Fruit fly (Drosophila melanogaster) whole organism, prepupa: ENCODE measurements around the gene Tbca.

ENCODE experiments used
- Blimp-1 ChIP-seq: fragments of 200-800 bp; sonication (Bioruptor generic); optimal IDR thresholded peaks from 3 replicates; lab custom pipeline; 2017; ENCODE audit warnings: missing biosample characterization, missing genetic modification characterization, mild to moderate bottlenecking, moderate library complexity, missing genetic modification reagents
- CG10631 ChIP-seq: fragments of 200-800 bp; sonication (Bioruptor generic); optimal IDR thresholded peaks from 2 replicates; lab custom pipeline; 2016; ENCODE audit warnings: missing biosample characterization, missing genetic modification characterization
- CG10669 ChIP-seq: fragments of 200-800 bp; sonication (Bioruptor generic); optimal IDR thresholded peaks from 3 replicates; lab custom pipeline; 2018; ENCODE audit warnings: missing biosample characterization, mild to moderate bottlenecking, missing genetic modification characterization, moderate library complexity
- CG11294 ChIP-seq: fragments of 200-800 bp; sonication (Bioruptor generic); IDR thresholded peaks from 2 replicates; pipeline ENCODE4 v1.3.6; 2022; ENCODE audit warnings: missing biosample characterization, missing genetic modification characterization
- CG11762 ChIP-seq: fragments of 200-800 bp; sonication (Bioruptor generic); optimal IDR thresholded peaks from 3 replicates; lab custom pipeline; 2016; ENCODE audit warnings: missing biosample characterization, missing genetic modification characterization; ENCODE audit not compliant: insufficient read depth
- CG11902 ChIP-seq: fragments of 200-800 bp; sonication (Bioruptor generic); optimal IDR thresholded peaks from 3 replicates; lab custom pipeline; 2016; ENCODE audit warnings: missing biosample characterization, missing genetic modification characterization
- CG1621 ChIP-seq: fragments of 200-800 bp; sonication (Bioruptor generic); optimal IDR thresholded peaks from 3 replicates; lab custom pipeline; 2018; ENCODE audit warnings: missing biosample characterization, mild to moderate bottlenecking, missing genetic modification characterization
- CG3032 ChIP-seq: fragments of 200-800 bp; optimal IDR thresholded peaks from 2 replicates; lab custom pipeline; 2019; ENCODE audit warnings: missing biosample characterization, mild to moderate bottlenecking, missing genetic modification characterization, moderate library complexity
- CG31627 ChIP-seq: fragments of 200-800 bp; sonication (Bioruptor generic); optimal IDR thresholded peaks from 3 replicates; lab custom pipeline; 2016; ENCODE audit warnings: missing biosample characterization, missing genetic modification characterization
- CG32006 ChIP-seq: fragments of 200-800 bp; sonication (Bioruptor generic); optimal IDR thresholded peaks from 3 replicates; lab custom pipeline; 2017; ENCODE audit warnings: missing biosample characterization, mild to moderate bottlenecking, missing genetic modification characterization
- CG34406 ChIP-seq: fragments of 200-800 bp; sonication (Bioruptor generic); optimal IDR thresholded peaks from 3 replicates; lab custom pipeline; 2016; ENCODE audit warnings: missing biosample characterization, missing genetic modification characterization
- CG6276 ChIP-seq: fragments of 200-800 bp; sonication (Bioruptor generic); optimal IDR thresholded peaks from 2 replicates; lab custom pipeline; 2017; ENCODE audit warnings: missing biosample characterization, mild to moderate bottlenecking, missing genetic modification characterization
- CG6792 ChIP-seq: fragments of 200-800 bp; sonication (Bioruptor generic); optimal IDR thresholded peaks from 3 replicates; lab custom pipeline; 2016; ENCODE audit warnings: missing biosample characterization, missing genetic modification characterization
- CG6808 ChIP-seq: fragments of 200-800 bp; sonication (Bioruptor generic); optimal IDR thresholded peaks from 3 replicates; lab custom pipeline; 2017; ENCODE audit warnings: missing biosample characterization, missing genetic modification characterization, mild to moderate bottlenecking, moderate library complexity, missing genetic modification reagents
- CG6854 ChIP-seq: fragments of 200-800 bp; sonication (Bioruptor generic); optimal IDR thresholded peaks from 2 replicates; lab custom pipeline; 2017; ENCODE audit warnings: missing biosample characterization, mild to moderate bottlenecking, missing genetic modification characterization
- CG7368 ChIP-seq: fragments of 200-800 bp; sonication (Bioruptor generic); optimal IDR thresholded peaks from 3 replicates; lab custom pipeline; 2016; ENCODE audit warnings: missing biosample characterization, missing genetic modification characterization
- CG8632 ChIP-seq: fragments of 200-800 bp; sonication (Bioruptor generic); optimal IDR thresholded peaks from 3 replicates; lab custom pipeline; 2016; ENCODE audit warnings: missing biosample characterization, missing genetic modification characterization
- CG9139 ChIP-seq: fragments of 200-800 bp; sonication (Bioruptor generic); optimal IDR thresholded peaks from 3 replicates; lab custom pipeline; 2017; ENCODE audit warnings: missing biosample characterization, mild to moderate bottlenecking, missing genetic modification characterization
- Eip78C ChIP-seq: fragments of 200-800 bp; sonication (Bioruptor generic); peaks from one replicate; lab custom pipeline; 2016; ENCODE audit warnings: missing biosample characterization, missing genetic modification characterization
- Eip93F ChIP-seq: fragments of 200-800 bp; sonication (Bioruptor generic); optimal IDR thresholded peaks from 2 replicates; lab custom pipeline; 2016; ENCODE audit warnings: missing biosample characterization, mild to moderate bottlenecking, missing genetic modification characterization
- Ets21C ChIP-seq: fragments of 200-800 bp; sonication (Bioruptor generic); optimal IDR thresholded peaks from 3 replicates; lab custom pipeline; 2016; ENCODE audit warnings: missing biosample characterization, missing genetic modification characterization
- Ets96B ChIP-seq: fragments of 200-800 bp; optimal IDR thresholded peaks from 2 replicates; lab custom pipeline; 2019; ENCODE audit warnings: missing biosample characterization, mild to moderate bottlenecking, missing genetic modification characterization, moderate library complexity
- Gug ChIP-seq: fragments of 200-800 bp; sonication (Bioruptor generic); IDR thresholded peaks from 2 replicates; pipeline ENCODE4 v1.3.6; 2022; ENCODE audit warnings: missing biosample characterization, missing genetic modification characterization
- Hr38 ChIP-seq: sonication (Bioruptor generic); optimal IDR thresholded peaks from 2 replicates; lab custom pipeline; 2016; ENCODE audit warnings: missing biosample characterization, missing genetic modification characterization
- Hr4 ChIP-seq: fragments of 200-800 bp; sonication (Bioruptor generic); optimal IDR thresholded peaks from 3 replicates; lab custom pipeline; 2016; ENCODE audit warnings: missing biosample characterization, missing genetic modification characterization
- Lpt ChIP-seq: fragments of 200-800 bp; sonication (Bioruptor generic); optimal IDR thresholded peaks from 3 replicates; lab custom pipeline; 2016; ENCODE audit warnings: missing biosample characterization, missing genetic modification characterization
- Met ChIP-seq: fragments of 200-800 bp; sonication (Bioruptor generic); optimal IDR thresholded peaks from 3 replicates; lab custom pipeline; 2016; ENCODE audit warnings: missing biosample characterization, missing genetic modification characterization
- OdsH ChIP-seq: fragments of 200-800 bp; sonication (Bioruptor generic); optimal IDR thresholded peaks from 3 replicates; lab custom pipeline; 2016; ENCODE audit warnings: missing biosample characterization, missing genetic modification characterization
- Smox ChIP-seq: fragments of 200-800 bp; sonication (Bioruptor generic); optimal IDR thresholded peaks from 3 replicates; lab custom pipeline; 2016; ENCODE audit warnings: missing biosample characterization, missing genetic modification characterization
- Sox15 ChIP-seq: fragments of 200-800 bp; sonication (Bioruptor generic); optimal IDR thresholded peaks from 3 replicates; lab custom pipeline; 2016; ENCODE audit warnings: missing biosample characterization, missing genetic modification characterization
- achi ChIP-seq: fragments of 200-800 bp; sonication (Bioruptor generic); optimal IDR thresholded peaks from 3 replicates; lab custom pipeline; 2016; ENCODE audit warnings: missing biosample characterization, missing genetic modification characterization
- acj6 ChIP-seq: fragments of 200-800 bp; sonication (Bioruptor generic); optimal IDR thresholded peaks from 3 replicates; lab custom pipeline; 2016; ENCODE audit warnings: missing biosample characterization, missing genetic modification characterization
- dsx ChIP-seq: fragments of 200-800 bp; optimal IDR thresholded peaks from 3 replicates; lab custom pipeline; 2019; ENCODE audit warnings: missing biosample characterization, mild to moderate bottlenecking, missing genetic modification characterization, moderate library complexity; ENCODE audit not compliant: poor library complexity, severe bottlenecking
- esn ChIP-seq: fragments of 200-800 bp; sonication (Bioruptor generic); optimal IDR thresholded peaks from 2 replicates; lab custom pipeline; 2016; ENCODE audit warnings: missing biosample characterization, mild to moderate bottlenecking, missing genetic modification characterization, moderate library complexity
- fd59A ChIP-seq: fragments of 200-800 bp; sonication (Bioruptor generic); optimal IDR thresholded peaks from 2 replicates; lab custom pipeline; 2017; ENCODE audit warnings: missing biosample characterization, mild to moderate bottlenecking, missing genetic modification characterization, missing genetic modification reagents
- fd85E ChIP-seq: fragments of 200-800 bp; sonication (Bioruptor generic); optimal IDR thresholded peaks from 3 replicates; lab custom pipeline; 2016; ENCODE audit warnings: missing biosample characterization, missing genetic modification characterization
- fkh ChIP-seq: fragments of 200-800 bp; sonication (Bioruptor generic); optimal IDR thresholded peaks from 3 replicates; lab custom pipeline; 2017; ENCODE audit warnings: missing biosample characterization, mild to moderate bottlenecking, missing genetic modification characterization, moderate library complexity
- lz ChIP-seq: fragments of 200-800 bp; sonication (Bioruptor generic); optimal IDR thresholded peaks from 3 replicates; lab custom pipeline; 2016; ENCODE audit warnings: missing biosample characterization, missing genetic modification characterization
- net ChIP-seq: fragments of 200-800 bp; sonication (Bioruptor generic); optimal IDR thresholded peaks from 3 replicates; lab custom pipeline; 2016; ENCODE audit warnings: missing biosample characterization, missing genetic modification characterization
- pdm3 ChIP-seq: fragments of 200-800 bp; sonication (Bioruptor generic); optimal IDR thresholded peaks from 3 replicates; lab custom pipeline; 2016; ENCODE audit warnings: missing biosample characterization, missing genetic modification characterization
- salr ChIP-seq, 2 experiments: fragments of 200-800 bp; sonication (Bioruptor generic); optimal IDR thresholded peaks; 3 replicates each; lab custom pipeline; 2016 to 2018; ENCODE audit warnings: missing biosample characterization in 2 of 2, missing genetic modification characterization in 2 of 2, mild to moderate bottlenecking in 1 of 2
- spab ChIP-seq: fragments of 200-800 bp; sonication (Bioruptor generic); optimal IDR thresholded peaks from 2 replicates; lab custom pipeline; 2017; ENCODE audit warnings: missing biosample characterization, mild to moderate bottlenecking, missing genetic modification characterization, missing genetic modification reagents
- ss ChIP-seq, 2 experiments: fragments of 200-800 bp; sonication (Bioruptor generic); optimal IDR thresholded peaks; 2 replicates in 1 of 2; 3 replicates in 1 of 2; lab custom pipeline; 2017 to 2018; ENCODE audit warnings: mild to moderate bottlenecking in 2 of 2, missing biosample characterization in 2 of 2, missing genetic modification characterization in 2 of 2, moderate library complexity in 1 of 2
- svp ChIP-seq: fragments of 200-800 bp; sonication (Bioruptor generic); peaks from one replicate; lab custom pipeline; 2016; ENCODE audit warnings: missing biosample characterization, missing genetic modification characterization
- topi ChIP-seq: fragments of 200-800 bp; sonication (Bioruptor generic); optimal IDR thresholded peaks from 3 replicates; lab custom pipeline; 2016; ENCODE audit warnings: missing biosample characterization, missing genetic modification characterization
- vri ChIP-seq: fragments of 200-800 bp; sonication (Bioruptor generic); optimal IDR thresholded peaks from 3 replicates; lab custom pipeline; 2016; ENCODE audit warnings: missing biosample characterization, mild to moderate bottlenecking, missing genetic modification characterization

Gene Tbca

DNA sequence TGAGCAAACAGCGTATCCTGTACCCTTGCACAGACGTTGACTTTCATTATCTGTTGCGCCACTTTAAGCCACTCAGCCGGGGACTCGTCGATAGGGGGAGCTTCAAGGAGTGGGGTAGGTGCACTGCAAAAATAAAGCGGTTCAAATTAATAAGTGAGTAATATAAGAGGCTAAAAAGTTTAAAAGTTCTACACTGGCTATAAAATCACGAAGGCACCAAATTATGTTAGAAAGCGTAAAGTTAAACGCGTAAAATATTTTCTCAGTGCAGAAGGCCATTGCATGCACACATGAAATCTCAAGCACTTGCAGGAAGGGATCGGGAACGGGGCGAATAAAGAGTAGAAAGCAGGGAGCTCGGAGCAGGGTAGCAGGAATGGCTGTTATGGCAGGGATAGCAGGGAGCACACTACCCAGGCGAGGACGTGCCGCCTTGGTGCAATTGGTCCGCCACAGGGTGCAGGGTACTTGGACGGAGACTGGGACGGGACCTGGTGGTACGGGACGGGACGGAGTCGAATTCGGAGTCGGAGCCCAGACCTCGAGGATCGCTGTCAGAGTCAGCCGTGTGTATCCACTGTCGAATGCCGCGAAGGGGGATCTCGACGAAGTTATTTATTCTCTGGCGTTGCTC lies 45.0 kb upstream of the Tbca start (continued):
- TF ChIP-seq CG32006 (peak; percentile 33), Eip93F (GFP tag; lab: Kevin White, UChicago) (peak; percentile 88), Smox (peak; percentile 91), topi (GFP tag; lab: Kevin White, UChicago) (peak; percentile 95), dsx (GFP tag; lab: Kevin White, UChicago) (peak; percentile 91), salr (GFP tag; optimal IDR thresholded peaks at IDR 0.05; lab: Kevin White, UChicago) (peak; percentile 63 to 87), CG1621 (peak; percentile 87), spab (GFP tag; lab: Kevin White, UChicago) (peak; percentile 92), CG6792 (peak; percentile 91), esn (GFP tag; lab: Kevin White, UChicago) (peak; percentile 95), OdsH (GFP tag; lab: Kevin White, UChicago) (peak; percentile 86), CG34406 (GFP tag; lab: Kevin White, UChicago) (peak; percentile 82), lz (GFP tag; lab: Kevin White, UChicago) (peak; percentile 94), pdm3 (peak; percentile 84), CG6854 (GFP tag; lab: Kevin White, UChicago) (peak; percentile 77), vri (GFP tag; lab: Kevin White, UChicago) (peak; percentile 95), CG10631 (GFP tag; lab: Kevin White, UChicago) (peak; percentile 89), Hr4 (GFP tag; lab: Kevin White, UChicago) (peak; percentile 53), Ets21C (GFP tag; lab: Kevin White, UChicago) (peak; percentile 88), CG11902 (GFP tag; lab: Kevin White, UChicago) (peak; percentile 84), CG11294 (GFP tag; lab: Robert Waterston, UW) (no peak), acj6 (GFP tag; lab: Kevin White, UChicago) (peak; percentile 86), CG10669 (GFP tag; lab: Kevin White, UChicago) (peak; percentile 92), CG3032 (peak; percentile 92), fkh (GFP tag; lab: Kevin White, UChicago) (no peak), Met (GFP tag; lab: Kevin White, UChicago) (peak; percentile 95), Blimp-1 (GFP tag; lab: Kevin White, UChicago) (peak; percentile 85), CG31627 (peak; percentile 94), svp (peak; percentile 98), CG9139 (peak; percentile 87), Sox15 (peak; percentile 77), CG8632 (GFP tag; lab: Kevin White, UChicago) (peak; percentile 79), Gug (peak; percentile 57), CG6276 (GFP tag; lab: Kevin White, UChicago) (peak; percentile 7), fd85E (GFP tag; lab: Kevin White, UChicago) (peak; percentile 45), fd59A (peak; percentile 88), CG7368 (GFP tag; lab: Kevin White, UChicago) (peak; percentile 78)

DNA sequence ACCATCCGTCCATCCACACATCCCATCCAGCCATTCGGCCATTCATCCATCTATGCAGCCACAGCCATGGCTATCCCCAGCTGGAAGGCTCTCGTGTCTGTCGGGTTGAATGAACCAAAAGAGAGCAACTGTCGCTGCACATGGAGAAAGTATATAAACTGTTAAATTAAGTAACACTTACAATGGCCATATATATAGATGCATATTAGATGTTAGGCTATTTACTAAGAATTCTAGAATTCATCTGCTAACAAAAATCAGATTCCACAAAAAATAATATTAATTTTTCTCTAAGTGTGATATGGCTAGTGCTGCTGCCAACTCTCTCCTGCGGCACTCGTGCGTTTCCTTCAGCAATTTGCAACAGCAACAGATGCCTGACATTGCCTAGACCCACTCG lies 43.1 kb upstream of the Tbca start:
- TF ChIP-seq spab (GFP tag; lab: Kevin White, UChicago) (peak; percentile 43), CG7368 (GFP tag; lab: Kevin White, UChicago) (no peak), Ets21C (GFP tag; lab: Kevin White, UChicago) (no peak), CG6276 (GFP tag; lab: Kevin White, UChicago) (peak; percentile 60), esn (GFP tag; lab: Kevin White, UChicago) (peak; percentile 13), net (GFP tag; lab: Kevin White, UChicago) (peak; percentile 64), Hr4 (GFP tag; lab: Kevin White, UChicago) (peak; percentile 82), vri (GFP tag; lab: Kevin White, UChicago) (no peak), CG34406 (GFP tag; lab: Kevin White, UChicago) (peak; percentile 18), CG11762 (GFP tag; lab: Kevin White, UChicago) (peak; percentile 13), CG10669 (GFP tag; lab: Kevin White, UChicago) (peak; percentile 47), Eip78C (peak; percentile 86), CG1621 (peak; percentile 41), CG10631 (GFP tag; lab: Kevin White, UChicago) (peak; percentile 81), Lpt (GFP tag; lab: Kevin White, UChicago) (peak; percentile 80), salr (GFP tag; optimal IDR thresholded peaks at IDR 0.05; lab: Kevin White, UChicago) (peak; percentile 13 to 74), Ets96B (tag; lab: Kevin White, UChicago) (peak; percentile 75), fd85E (GFP tag; lab: Kevin White, UChicago) (no peak), CG9139 (peak; percentile 23), CG11902 (GFP tag; lab: Kevin White, UChicago) (no peak), Met (GFP tag; lab: Kevin White, UChicago) (peak; percentile 30), Gug (peak; percentile 62), Smox (peak; percentile 11), svp (peak; percentile 36), achi (GFP tag; lab: Kevin White, UChicago) (peak; percentile 67), fkh (GFP tag; lab: Kevin White, UChicago) (no peak), Hr38 (GFP tag; lab: Kevin White, UChicago) (no peak), ss (GFP tag; optimal IDR thresholded peaks at IDR 0.05; lab: Kevin White, UChicago) (peak in 1 of 2 experiments; percentile 20), CG6808 (peak; percentile 25), pdm3 (peak; percentile 68)
